Fruit fly (Drosophila melanogaster) whole organism, embryonic: ENCODE measurements around the gene Cyp312a1.

ENCODE experiments used
- Abd-B ChIP-seq: fragments of 200-800 bp; sonication (Bioruptor generic); optimal IDR thresholded peaks from 2 replicates; lab custom pipeline; 2018; ENCODE audit warnings: missing biosample characterization, mild to moderate bottlenecking, missing genetic modification characterization, moderate library complexity
- CG10366 ChIP-seq: fragments of 200-800 bp; sonication (Bioruptor generic); IDR thresholded peaks from 2 replicates; pipeline ENCODE4 v1.3.6; 2022; ENCODE audit warnings: missing biosample characterization, missing genetic modification characterization
- CG11504 ChIP-seq: fragments of 200-800 bp; sonication (Bioruptor generic); optimal IDR thresholded peaks from 3 replicates; lab custom pipeline; 2019; ENCODE audit warnings: missing biosample characterization, mild to moderate bottlenecking, missing genetic modification characterization, moderate library complexity
- CG11695 ChIP-seq: fragments of 200-800 bp; sonication (Bioruptor generic); IDR thresholded peaks from 3 replicates; pipeline ENCODE4 v1.3.6; 2022; ENCODE audit warnings: missing biosample characterization, missing genetic modification characterization
- CG12219 ChIP-seq: fragments of 200-800 bp; sonication (Bioruptor generic); optimal IDR thresholded peaks from 3 replicates; lab custom pipeline; 2018; ENCODE audit warnings: missing biosample characterization, mild to moderate bottlenecking, missing genetic modification characterization
- CG12659 ChIP-seq: fragments of 200-800 bp; sonication (Bioruptor generic); optimal IDR thresholded peaks from 3 replicates; lab custom pipeline; 2017; ENCODE audit warnings: mild to moderate bottlenecking, missing biosample characterization, missing genetic modification reagents, missing genetic modification characterization
- CG13296 ChIP-seq: fragments of 200-800 bp; sonication (Bioruptor generic); optimal IDR thresholded peaks from 3 replicates; lab custom pipeline; 2018; ENCODE audit warnings: missing biosample characterization, mild to moderate bottlenecking, missing genetic modification characterization
- CG13624 ChIP-seq: fragments of 200-800 bp; sonication (Bioruptor generic); optimal IDR thresholded peaks from 2 replicates; lab custom pipeline; 2016; ENCODE audit warnings: missing biosample characterization, missing genetic modification characterization
- CG1602 ChIP-seq: fragments of 200-800 bp; sonication (Bioruptor generic); optimal IDR thresholded peaks from 3 replicates; lab custom pipeline; 2016; ENCODE audit warnings: missing biosample characterization, missing genetic modification characterization
- CG17186 ChIP-seq: fragments of 200-800 bp; sonication (Bioruptor generic); optimal IDR thresholded peaks from 3 replicates; lab custom pipeline; 2017; ENCODE audit warnings: missing biosample characterization, missing genetic modification reagents, missing genetic modification characterization
- CG17361 ChIP-seq: fragments of 200-800 bp; sonication (Bioruptor generic); IDR thresholded peaks from 3 replicates; pipeline ENCODE4 v1.3.6; 2022; ENCODE audit warnings: missing biosample characterization, missing genetic modification characterization
- CG17912 ChIP-seq: fragments of 200-800 bp; sonication (Bioruptor generic); optimal IDR thresholded peaks from 2 replicates; lab custom pipeline; 2018; ENCODE audit warnings: missing biosample characterization, mild to moderate bottlenecking, missing genetic modification characterization
- CG2875 ChIP-seq: fragments of 200-800 bp; sonication (Bioruptor generic); optimal IDR thresholded peaks from 2 replicates; lab custom pipeline; 2017; ENCODE audit warnings: missing biosample characterization, mild to moderate bottlenecking, missing genetic modification characterization, missing genetic modification reagents
- CG33557 ChIP-seq: fragments of 200-800 bp; sonication (Bioruptor generic); optimal IDR thresholded peaks from 2 replicates; lab custom pipeline; 2019; ENCODE audit warnings: missing biosample characterization, mild to moderate bottlenecking, missing genetic modification characterization, moderate library complexity
- CG3407 ChIP-seq: fragments of 200-800 bp; sonication (Bioruptor generic); optimal IDR thresholded peaks from 2 replicates; lab custom pipeline; 2018; ENCODE audit warnings: missing biosample characterization, mild to moderate bottlenecking, missing genetic modification characterization
- CG34376 ChIP-seq: fragments of 200-800 bp; sonication (Bioruptor generic); optimal IDR thresholded peaks from 2 replicates; lab custom pipeline; 2018; ENCODE audit warnings: missing biosample characterization, mild to moderate bottlenecking, missing genetic modification characterization
- CG4282 ChIP-seq: fragments of 200-800 bp; sonication (Bioruptor generic); optimal IDR thresholded peaks from 2 replicates; lab custom pipeline; 2016; ENCODE audit warnings: missing biosample characterization, missing genetic modification characterization
- CG4360 ChIP-seq: fragments of 200-800 bp; sonication (Bioruptor generic); IDR thresholded peaks from 2 replicates; pipeline ENCODE4 v1.3.6; 2022; ENCODE audit warnings: missing biosample characterization, missing genetic modification characterization
- CG4617 ChIP-seq: fragments of 200-800 bp; sonication (Bioruptor generic); optimal IDR thresholded peaks from 3 replicates; lab custom pipeline; 2016; ENCODE audit warnings: missing biosample characterization, missing genetic modification characterization, borderline replicate concordance
- CG7745 ChIP-seq: fragments of 200-800 bp; sonication (Bioruptor generic); optimal IDR thresholded peaks from 2 replicates; lab custom pipeline; 2018; ENCODE audit warnings: missing biosample characterization, mild to moderate bottlenecking, missing genetic modification characterization, moderate library complexity
- CG8359 ChIP-seq: fragments of 200-800 bp; sonication (Bioruptor generic); optimal IDR thresholded peaks from 2 replicates; lab custom pipeline; 2017; ENCODE audit warnings: missing biosample characterization, mild to moderate bottlenecking, missing genetic modification characterization, borderline replicate concordance
- CG8478 ChIP-seq: fragments of >200 bp; optimal IDR thresholded peaks from 2 replicates; lab custom pipeline; 2018
- CG9932 ChIP-seq: fragments of 200-800 bp; sonication (Bioruptor generic); IDR thresholded peaks from 2 replicates; pipeline ENCODE4 v1.3.6; 2022; ENCODE audit warnings: missing biosample characterization, missing genetic modification characterization
- ERR ChIP-seq: fragments of 200-800 bp; sonication (Bioruptor generic); optimal IDR thresholded peaks from 2 replicates; lab custom pipeline; 2016; ENCODE audit warnings: missing biosample characterization, missing genetic modification characterization
- HmgZ ChIP-seq: fragments of 200-800 bp; sonication (Bioruptor generic); optimal IDR thresholded peaks from 2 replicates; lab custom pipeline; 2018; ENCODE audit warnings: missing biosample characterization, mild to moderate bottlenecking, missing genetic modification characterization
- Mes4 ChIP-seq: fragments of 200-800 bp; sonication (Bioruptor generic); optimal IDR thresholded peaks from 2 replicates; lab custom pipeline; 2016; ENCODE audit warnings: missing biosample characterization, missing genetic modification characterization
- Pdp1 ChIP-seq, 2 experiments: fragments of 200-800 bp; sonication (Bioruptor generic); optimal IDR thresholded peaks; 3 replicates each; lab custom pipeline; 2016; ENCODE audit warnings: missing biosample characterization in 2 of 2, missing genetic modification characterization in 2 of 2, mild to moderate bottlenecking in 1 of 2, moderate library complexity in 1 of 2
- Stat92E ChIP-seq, 3 experiments: fragments of >200 bp in 2 of 3; fragments of 200-800 bp in 1 of 3; sonication (Bioruptor generic) in 1 of 3; optimal IDR thresholded peaks; 2 replicates each; lab custom pipeline; 2017 to 2019; ENCODE audit warnings: missing biosample characterization in 3 of 3, missing genetic modification characterization in 3 of 3, mild to moderate bottlenecking in 1 of 3, moderate library complexity in 1 of 3
- Tbp ChIP-seq: fragments of >200 bp; optimal IDR thresholded peaks from 2 replicates; lab custom pipeline; 2018; ENCODE audit warnings: missing biosample characterization, missing genetic modification characterization
- Vsx1 ChIP-seq: fragments of 200-800 bp; sonication (Bioruptor generic); optimal IDR thresholded peaks from 2 replicates; lab custom pipeline; 2017; ENCODE audit warnings: missing biosample characterization, mild to moderate bottlenecking, missing genetic modification characterization, missing genetic modification reagents
- Xrp1 ChIP-seq: fragments of 200-800 bp; sonication (Bioruptor generic); IDR thresholded peaks from 2 replicates; pipeline ENCODE4 v1.3.6; 2022; ENCODE audit warnings: missing biosample characterization, missing genetic modification characterization
- amos ChIP-seq: fragments of 200-800 bp; sonication (Bioruptor generic); IDR thresholded peaks from 2 replicates; pipeline ENCODE4 v1.3.6; 2022; ENCODE audit warnings: missing biosample characterization, missing genetic modification characterization; ENCODE audit not compliant: partially characterized antibody
- ash1 ChIP-seq: fragments of 200-800 bp; sonication (Bioruptor generic); optimal IDR thresholded peaks from 2 replicates; lab custom pipeline; 2018; ENCODE audit warnings: missing biosample characterization, mild to moderate bottlenecking, missing genetic modification characterization
- az2 ChIP-seq: fragments of 200-800 bp; sonication (Bioruptor generic); optimal IDR thresholded peaks from 3 replicates; lab custom pipeline; 2016; ENCODE audit warnings: missing biosample characterization, missing genetic modification characterization
- croc ChIP-seq: fragments of 200-800 bp; sonication (Bioruptor generic); conservative IDR thresholded peaks from 3 replicates; pipeline ENCODE4 v1.3.6; 2022; ENCODE audit warnings: missing biosample characterization, missing genetic modification characterization
- gcm ChIP-seq: fragments of 200-800 bp; sonication (Bioruptor generic); optimal IDR thresholded peaks from 2 replicates; lab custom pipeline; 2019; ENCODE audit warnings: missing biosample characterization, mild to moderate bottlenecking, missing genetic modification characterization, moderate library complexity
- gsb ChIP-seq: fragments of 200-800 bp; sonication (Bioruptor generic); IDR thresholded peaks from 2 replicates; pipeline ENCODE4 v1.3.6; 2022; ENCODE audit warnings: missing biosample characterization, missing genetic modification characterization
- insv ChIP-seq, 2 experiments: fragments of 200-800 bp; sonication (Bioruptor generic); optimal IDR thresholded peaks; 3 replicates each; lab custom pipeline; 2016 to 2018; ENCODE audit warnings: missing biosample characterization in 2 of 2, missing genetic modification characterization in 2 of 2
- klu ChIP-seq: fragments of 200-800 bp; sonication (Bioruptor generic); IDR thresholded peaks from 2 replicates; pipeline ENCODE4 v1.3.6; 2022; ENCODE audit warnings: missing biosample characterization, missing genetic modification characterization
- lola ChIP-seq, 3 experiments: fragments of >200 bp in 2 of 3; fragments of 200-800 bp in 1 of 3; sonication (Bioruptor generic) in 1 of 3; optimal IDR thresholded peaks; 2 replicates each; lab custom pipeline; 2017 to 2019; ENCODE audit warnings: missing biosample characterization in 3 of 3, missing genetic modification characterization in 3 of 3, mild to moderate bottlenecking in 1 of 3, moderate library complexity in 1 of 3
- mam ChIP-seq: fragments of 200-800 bp; sonication (Bioruptor generic); optimal IDR thresholded peaks from 3 replicates; lab custom pipeline; 2016; ENCODE audit warnings: missing biosample characterization, missing genetic modification characterization
- mld ChIP-seq: fragments of 200-800 bp; sonication (Bioruptor generic); IDR thresholded peaks from 3 replicates; pipeline ENCODE4 v1.3.6; 2022; ENCODE audit warnings: missing biosample characterization, missing genetic modification characterization; ENCODE audit not compliant: partially characterized antibody
- otp ChIP-seq: fragments of 200-800 bp; sonication (Bioruptor generic); IDR thresholded peaks from 3 replicates; pipeline ENCODE4, ENCODE4 v1.3.6; 2022; ENCODE audit warnings: missing biosample characterization, missing genetic modification characterization
- pan ChIP-seq, 4 experiments: fragments of >200 bp in 3 of 4; fragments of 200-800 bp in 1 of 4; sonication (Bioruptor generic) in 1 of 4; optimal IDR thresholded peaks in 3 of 4; IDR thresholded peaks in 1 of 4; 2 replicates each; pipeline versions ENCODE4 v1.3.6 to Lab custom; 2017 to 2022; ENCODE audit warnings: missing biosample characterization in 2 of 4, missing genetic modification characterization in 2 of 4, mixed read lengths in 1 of 4
- sens ChIP-seq: fragments of 200-800 bp; sonication (Bioruptor generic); peaks from one replicate; lab custom pipeline; 2016; ENCODE audit warnings: missing biosample characterization, missing genetic modification characterization
- slou ChIP-seq: fragments of 200-800 bp; sonication (Bioruptor generic); optimal IDR thresholded peaks from 3 replicates; lab custom pipeline; 2016; ENCODE audit warnings: missing biosample characterization, missing genetic modification characterization
- stwl ChIP-seq: fragments of 200-800 bp; sonication (Bioruptor generic); optimal IDR thresholded peaks from 3 replicates; lab custom pipeline; 2018; ENCODE audit warnings: missing biosample characterization, mild to moderate bottlenecking, missing genetic modification characterization, moderate library complexity
- tap ChIP-seq: fragments of 200-800 bp; optimal IDR thresholded peaks from 3 replicates; lab custom pipeline; 2019; ENCODE audit warnings: missing biosample characterization, mild to moderate bottlenecking, missing genetic modification characterization, moderate library complexity
- tup ChIP-seq: fragments of 200-800 bp; sonication (Bioruptor generic); optimal IDR thresholded peaks from 2 replicates; lab custom pipeline; 2016; ENCODE audit warnings: missing biosample characterization, mild to moderate bottlenecking, missing genetic modification characterization, moderate library complexity

Gene Cyp312a1

dm6 chr3L:18148418-18148973 lies 16.0 kb upstream of the Cyp312a1 start, which contains the start of gene CG7330 (continued):
- TF ChIP-seq CG11504 (tag; lab: Kevin White, UChicago) (peak; percentile 97), CG7745 (tag; lab: Kevin White, UChicago) (no peak), Pdp1 (GFP tag; optimal IDR thresholded peaks at IDR 0.05; lab: Kevin White, UChicago) (peak; percentile 48), CG12659 (GFP tag; lab: Kevin White, UChicago) (peak; percentile 97), CG11695 (GFP tag; lab: Robert Waterston, UW) (peak; percentile 94), CG4617 (GFP tag; lab: Kevin White, UChicago) (peak; percentile 45), CG10366 (peak; percentile 84), ash1 (GFP tag; lab: Kevin White, UChicago) (no peak), mam (GFP tag; lab: Kevin White, UChicago) (peak; percentile 54), CG13296 (GFP tag; lab: Kevin White, UChicago) (peak; percentile 96), mld (GFP tag; lab: Robert Waterston, UW) (no peak), tup (GFP tag; lab: Kevin White, UChicago) (peak; percentile 41), Abd-B (peak; percentile 92), CG8359 (peak; percentile 60), CG9932 (GFP tag; lab: Robert Waterston, UW) (peak; percentile 81), CG12219 (peak; percentile 86), slou (GFP tag; lab: Kevin White, UChicago) (peak; percentile 55), otp (GFP tag; lab: Robert Waterston, UW) (no peak), CG17912 (GFP tag; lab: Kevin White, UChicago) (no peak), gsb (GFP tag; lab: Robert Waterston, UW) (peak; percentile 80), CG33557 (GFP tag; lab: Kevin White, UChicago) (no peak), Vsx1 (GFP tag; lab: Kevin White, UChicago) (peak; percentile 72), az2 (GFP tag; lab: Kevin White, UChicago) (peak; percentile 90), Mes4 (GFP tag; lab: Kevin White, UChicago) (no peak), CG1602 (peak; percentile 81), croc (GFP tag; lab: Robert Waterston, UW) (peak; percentile 81), stwl (tag; lab: Kevin White, UChicago) (no peak), CG8478 (lab: Kevin White, UChicago) (no peak), CG34376 (GFP tag; lab: Kevin White, UChicago) (peak; percentile 83), lola (GFP tag; optimal IDR thresholded peaks at IDR 0.05; lab: Kevin White, UChicago) (peak in 1 of 3 experiments; percentile 43), HmgZ (peak; percentile 93), CG4282 (GFP tag; lab: Kevin White, UChicago) (no peak), CG3407 (GFP tag; lab: Kevin White, UChicago) (peak; percentile 83), CG17361 (GFP tag; lab: Robert Waterston, UW) (peak; percentile 98), pan (optimal IDR thresholded peaks at IDR 0.05; lab: Kevin White, UChicago) (no peak), pan (GFP tag; optimal IDR thresholded peaks at IDR 0.05 in 1 of 2, IDR thresholded peaks at IDR 0.05 in 1 of 2) (peak in 1 of 2 experiments; percentile 90), gcm (peak; percentile 89), amos (GFP tag; lab: Robert Waterston, UW) (no peak), Xrp1 (GFP tag; lab: Robert Waterston, UW) (peak; percentile 74), Tbp (GFP tag; lab: Kevin White, UChicago) (no peak), ERR (GFP tag; lab: Kevin White, UChicago) (no peak), CG17186 (peak; percentile 39), CG2875 (GFP tag; lab: Kevin White, UChicago) (peak; percentile 87), sens (GFP tag; lab: Kevin White, UChicago) (peak; percentile 90), CG13624 (GFP tag; lab: Kevin White, UChicago) (peak; percentile 22), klu (GFP tag; lab: Robert Waterston, UW) (peak; percentile 82), insv (GFP tag; optimal IDR thresholded peaks at IDR 0.05; lab: Kevin White, UChicago) (peak in 1 of 2 experiments; percentile 55), Stat92E (GFP tag; optimal IDR thresholded peaks at IDR 0.05; lab: Kevin White, UChicago) (no peak), tap (tag; lab: Kevin White, UChicago) (peak; percentile 91), CG4360 (GFP tag; lab: Robert Waterston, UW) (peak; percentile 31; the same call in 1 of the 2 replicates)
